Worm (Caenorhabditis elegans): ENCODE data around the gene igcm-2.

igcm-2 gene

ce11 chrX:6355030-6355635 is 36.3 kb downstream of the igcm-2 start, which contains the start of gene C03B1.5:
C03B1.5 (plus strand) TSS chrX:6355585.
- TF ChIP-seq K12H6.12 (tag; optimal IDR thresholded peaks at IDR 0.05) (no peak), mcd-1 (GFP tag; IDR thresholded peaks at IDR 0.05) (no peak), lag-1 (GFP tag; IDR thresholded peaks at IDR 0.05) (no peak), madf-6 (GFP tag; IDR thresholded peaks at IDR 0.05) (no peak), nhr-120 (GFP tag; IDR thresholded peaks at IDR 0.05) (no peak), F49E8.2 (tag; optimal IDR thresholded peaks at IDR 0.05; ENCODE audit: insufficient read depth) (no peak), nhr-90 (tag; optimal IDR thresholded peaks at IDR 0.05) (no peak), atf-7 (tag; optimal IDR thresholded peaks at IDR 0.05) (no peak), hsf-1 (GFP tag; IDR thresholded peaks at IDR 0.05) (no peak), Y53F4B.3 (GFP tag; IDR thresholded peaks at IDR 0.05) (no peak), bed-1 (GFP tag; IDR thresholded peaks at IDR 0.05) (no peak), hlh-26 (GFP tag; conservative IDR thresholded peaks at IDR 0.05) (no peak), F57A8.1 (GFP tag; optimal IDR thresholded peaks at IDR 0.05) (no peak), cebp-2 (GFP tag; IDR thresholded peaks at IDR 0.05) (no peak), aptf-3 (GFP tag; IDR thresholded peaks at IDR 0.05) (no peak)

ce11 chrX:6353763-6354162 is 37.6 kb downstream of the igcm-2 start:
- TF ChIP-seq attf-5 (GFP tag; optimal IDR thresholded peaks at IDR 0.05) (no peak), F49E8.2 (tag; optimal IDR thresholded peaks at IDR 0.05; ENCODE audit: insufficient read depth) (no peak), hrde-1 (tag; optimal IDR thresholded peaks at IDR 0.05; ENCODE audit: borderline replicate concordance) (no peak), aptf-2 (GFP tag; conservative IDR thresholded peaks at IDR 0.05) (no peak), ceh-91 (GFP tag; IDR thresholded peaks at IDR 0.05) (no peak), madf-10 (tag; optimal IDR thresholded peaks at IDR 0.05) (no peak), nhr-80 (tag; optimal IDR thresholded peaks at IDR 0.05) (no peak), bed-1 (GFP tag; IDR thresholded peaks at IDR 0.05) (no peak)

- TF ChIP-seq Y53F4B.3 (GFP tag; IDR thresholded peaks at IDR 0.05), result no peak
- no peak for TF ChIP-seq hrde-1 (tag; optimal IDR thresholded peaks at IDR 0.05; ENCODE audit: borderline replicate concordance)
- no peak for TF ChIP-seq Y53G8AR.9 (GFP tag; conservative IDR thresholded peaks at IDR 0.05)
- TF ChIP-seq atf-7 (tag; optimal IDR thresholded peaks at IDR 0.05), result no peak
- TF ChIP-seq nhr-90 (tag; optimal IDR thresholded peaks at IDR 0.05), result no peak
- no peak for TF ChIP-seq pbrm-1 (GFP tag; IDR thresholded peaks at IDR 0.05)
- TF ChIP-seq dpl-1 (GFP tag; optimal IDR thresholded peaks at IDR 0.05), result no peak
- no peak for TF ChIP-seq lsl-1 (GFP tag; optimal IDR thresholded peaks at IDR 0.05)
- TF ChIP-seq mes-4 (tag; optimal IDR thresholded peaks at IDR 0.05), result no peak
- no peak for TF ChIP-seq egl-18 (GFP tag; IDR thresholded peaks at IDR 0.05)
- TF ChIP-seq ZK185.1 (tag; optimal IDR thresholded peaks at IDR 0.05; ENCODE audit: poor library complexity, severe bottlenecking), result no peak
- TF ChIP-seq gei-17 (GFP tag; optimal IDR thresholded peaks at IDR 0.05), result no peak
- TF ChIP-seq madf-3 (GFP tag; IDR thresholded peaks at IDR 0.05), result no peak
- no peak for TF ChIP-seq lsy-27 (tag; optimal IDR thresholded peaks at IDR 0.05; ENCODE audit: borderline replicate concordance, insufficient read depth)
- TF ChIP-seq hmg-20 (GFP tag; IDR thresholded peaks at IDR 0.05), result no peak
- TF ChIP-seq ceh-100 (GFP tag; IDR thresholded peaks at IDR 0.05), result no peak
- TF ChIP-seq F57C9.4 (tag; optimal IDR thresholded peaks at IDR 0.05), result no peak
- no peak for TF ChIP-seq madf-8 (GFP tag; conservative IDR thresholded peaks at IDR 0.05)
Observed at ce11 chrX:6350016-6350415, 41.4 kb downstream of the igcm-2 start, which contains the start of gene C03B1.6. C03B1.6 (plus strand) TSS chrX:6350316.

Data from whole organism, young adult.